Fruit fly (Drosophila melanogaster): Measurements from ENCODE around the gene CG9568.

DNA sequence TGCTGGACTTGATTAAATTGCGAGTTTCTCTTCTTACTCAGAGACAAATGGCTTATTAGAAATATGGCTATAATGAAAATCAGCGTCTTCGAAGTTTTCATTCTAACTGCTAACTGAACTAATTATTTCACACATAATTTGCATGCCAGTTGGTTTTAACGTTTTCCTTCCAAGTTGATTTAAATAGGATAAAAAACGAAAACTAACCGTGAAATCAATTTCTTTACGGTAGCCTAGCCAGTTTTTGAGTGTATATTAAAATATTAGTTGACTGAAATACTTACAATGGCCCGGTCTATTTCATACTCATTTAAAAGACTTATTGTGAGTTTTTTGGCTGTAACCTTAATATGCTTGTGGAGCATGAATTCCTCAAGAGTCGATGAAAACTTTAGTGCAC is 48.1 kb upstream of the CG9568 start, which contains the start of the genes CG9525 and CG32985:
- TF ChIP-seq CG8478 (optimal IDR thresholded peaks at IDR 0.05) (no peak), CTCF (optimal IDR thresholded peaks at IDR 0.05) (no peak)

All from S2 (cell line).